Worm (Caenorhabditis elegans) whole organism, L2 larva: ENCODE results near the gene str-146.

Experiments
- egl-27 ChIP-seq: sonication (generic microtip); optimal IDR thresholded peaks from 3 replicates; lab custom pipeline; 2017; ENCODE audit warnings: missing biosample characterization, missing genetic modification reagents, missing genetic modification characterization
- elt-1 ChIP-seq: fragments of 150-350 bp; optimal IDR thresholded peaks from 2 replicates; lab custom pipeline; 2014; ENCODE audit warnings: missing biosample characterization, missing genetic modification characterization
- lin-13 ChIP-seq: fragments of 150-350 bp; optimal IDR thresholded peaks from 2 replicates; lab custom pipeline; 2014; ENCODE audit warnings: missing biosample characterization, missing genetic modification reagents, missing genetic modification characterization
- nhr-237 ChIP-seq: fragments of 150-350 bp; optimal IDR thresholded peaks from 2 replicates; lab custom pipeline; 2014; ENCODE audit warnings: missing biosample characterization, missing genetic modification characterization
- sem-4 ChIP-seq: fragments of 150-350 bp; optimal IDR thresholded peaks from 2 replicates; lab custom pipeline; 2014; ENCODE audit warnings: missing biosample characterization, missing genetic modification reagents, missing genetic modification characterization
- unc-62 ChIP-seq: fragments of 150-350 bp; optimal IDR thresholded peaks from 2 replicates; lab custom pipeline; 2014; ENCODE audit warnings: missing biosample characterization, missing genetic modification reagents, missing genetic modification characterization

DNA sequence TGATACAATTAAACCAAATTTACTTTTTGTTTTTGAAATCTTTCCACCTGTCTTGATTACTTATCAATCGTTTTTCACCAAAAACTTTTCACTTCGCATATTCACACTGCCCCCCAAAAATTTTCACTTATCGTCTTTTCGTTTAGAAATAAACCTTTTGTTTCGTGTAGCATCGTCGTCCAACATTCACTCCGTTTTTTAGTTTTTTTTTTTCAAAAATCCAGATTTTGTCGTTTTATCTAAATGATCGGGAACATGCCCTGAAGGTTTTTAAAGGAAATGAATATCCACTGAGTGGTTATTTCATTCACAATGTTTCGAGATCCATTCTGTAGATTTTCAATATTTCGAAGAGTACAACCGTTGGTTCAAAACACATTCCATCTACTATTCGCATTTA lies 22.7 kb upstream of the str-146 start, which contains the start of gene D1014.7:
- no peak for TF ChIP-seq lin-13
- no peak for TF ChIP-seq unc-62 (GFP tag; lab: Kevin White, UChicago)
- no peak for TF ChIP-seq elt-1 (tag; lab: Kevin White, UChicago)
- TF ChIP-seq sem-4 (tag; lab: Kevin White, UChicago): no peak
- TF ChIP-seq nhr-237: no peak
- TF ChIP-seq egl-27 (tag; lab: Kevin White, UChicago): no peak
